Worm (Caenorhabditis elegans) whole organism, midembryonic: Measurements from ENCODE around the gene T09A5.15.

Experiments used
- T22C8.4 ChIP-seq: fragments of 200-800 bp; sonication (Bioruptor generic); IDR thresholded peaks from 2 replicates; pipeline ENCODE4 v1.3.6; 2022; ENCODE audit warnings: missing genetic modification characterization, missing compliant biosample characterization
- cog-1 ChIP-seq: sonication (generic microtip); optimal IDR thresholded peaks from 2 replicates; lab custom pipeline; 2016; ENCODE audit warnings: missing genetic modification characterization, missing compliant biosample characterization
- flt-1 ChIP-seq: fragments of 200-800 bp; sonication (Bioruptor generic); IDR thresholded peaks from 2 replicates; pipeline ENCODE4 v1.3.6; 2022; ENCODE audit warnings: missing genetic modification characterization, missing compliant biosample characterization
- klf-2 ChIP-seq: fragments of 200-800 bp; sonication (Bioruptor generic); conservative IDR thresholded peaks from 2 replicates; pipeline ENCODE4 v1.3.6; 2022; ENCODE audit warnings: missing genetic modification reagents, missing genetic modification characterization, missing compliant biosample characterization
- med-1 ChIP-seq: sonication (generic microtip); optimal IDR thresholded peaks from 2 replicates; lab custom pipeline; 2017; ENCODE audit warnings: missing genetic modification characterization, mild to moderate bottlenecking, missing compliant biosample characterization, antibody characterized with exemption, missing genetic modification reagents; ENCODE audit not compliant: insufficient read depth
- ref-1 ChIP-seq: fragments of 200-800 bp; sonication (Bioruptor generic); conservative IDR thresholded peaks from 2 replicates; pipeline ENCODE4 v1.3.6; 2022; ENCODE audit warnings: missing genetic modification reagents, missing genetic modification characterization, missing compliant biosample characterization
- tab-1 ChIP-seq: fragments of 200-800 bp; sonication (Bioruptor generic); IDR thresholded peaks from 2 replicates; pipeline ENCODE4 v1.3.6; 2022; ENCODE audit warnings: missing genetic modification characterization, missing compliant biosample characterization
- ztf-23 ChIP-seq: fragments of 200-800 bp; sonication (Bioruptor generic); IDR thresholded peaks from 2 replicates; pipeline ENCODE4 v1.3.6; 2022; ENCODE audit warnings: missing genetic modification reagents, missing genetic modification characterization, missing compliant biosample characterization
- ztf-29 ChIP-seq: fragments of 200-800 bp; sonication (Bioruptor generic); IDR thresholded peaks from 2 replicates; pipeline ENCODE4 v1.3.6; 2022; ENCODE audit warnings: missing genetic modification reagents, missing genetic modification characterization, missing compliant biosample characterization

T09A5.15 gene

ce11 chrII:7888759-7889158 lies 31.0 kb downstream of the T09A5.15 start:
- TF ChIP-seq klf-2 (GFP tag; lab: Robert Waterston, UW) (no peak), ztf-23 (GFP tag; lab: Robert Waterston, UW) (no peak), cog-1 (tag; lab: Kevin White, UChicago) (no peak), T22C8.4 (GFP tag; lab: Robert Waterston, UW) (no peak), ztf-29 (GFP tag; lab: Robert Waterston, UW) (no peak), flt-1 (GFP tag; lab: Robert Waterston, UW) (no peak), tab-1 (GFP tag; lab: Robert Waterston, UW) (no peak), med-1 (GFP tag; lab: Kevin White, UChicago) (no peak), ref-1 (GFP tag; lab: Robert Waterston, UW) (no peak)

- TF ChIP-seq ref-1 (GFP tag; lab: Robert Waterston, UW) (no peak), flt-1 (GFP tag; lab: Robert Waterston, UW) (no peak), cog-1 (tag; lab: Kevin White, UChicago) (no peak), T22C8.4 (GFP tag; lab: Robert Waterston, UW) (no peak), klf-2 (GFP tag; lab: Robert Waterston, UW) (no peak), tab-1 (GFP tag; lab: Robert Waterston, UW) (no peak), ztf-29 (GFP tag; lab: Robert Waterston, UW) (no peak), med-1 (GFP tag; lab: Kevin White, UChicago) (no peak), ztf-23 (GFP tag; lab: Robert Waterston, UW) (no peak)
These were observed 31.6 kb downstream of the T09A5.15 start for ce11 chrII:7889321-7889720.

- no peak for TF ChIP-seq T22C8.4 (GFP tag; lab: Robert Waterston, UW)
- 0 out of 2 replicates have a peak, but pooled peaks have one; percentile 63 for TF ChIP-seq flt-1 (GFP tag; lab: Robert Waterston, UW)
- TF ChIP-seq ztf-29 (GFP tag; lab: Robert Waterston, UW) = no peak
- TF ChIP-seq tab-1 (GFP tag; lab: Robert Waterston, UW) = no peak
- no peak for TF ChIP-seq med-1 (GFP tag; lab: Kevin White, UChicago)
- TF ChIP-seq ztf-23 (GFP tag; lab: Robert Waterston, UW) = 0 out of 2 replicates have a peak, but pooled peaks have one; percentile 54
These were observed 34.3 kb downstream of the T09A5.15 start for ce11 chrII:7891869-7892615.

- TF ChIP-seq cog-1 (tag; lab: Kevin White, UChicago) = no peak
- no peak for TF ChIP-seq T22C8.4 (GFP tag; lab: Robert Waterston, UW)
- no peak for TF ChIP-seq ref-1 (GFP tag; lab: Robert Waterston, UW)
- no peak for TF ChIP-seq med-1 (GFP tag; lab: Kevin White, UChicago)
- TF ChIP-seq flt-1 (GFP tag; lab: Robert Waterston, UW) = no peak
- TF ChIP-seq ztf-23 (GFP tag; lab: Robert Waterston, UW) = no peak
- no peak for TF ChIP-seq tab-1 (GFP tag; lab: Robert Waterston, UW)
- TF ChIP-seq klf-2 (GFP tag; lab: Robert Waterston, UW) = no peak
- TF ChIP-seq ztf-29 (GFP tag; lab: Robert Waterston, UW) = no peak
These were observed 35.1 kb downstream of the T09A5.15 start, which contains the start of gene ptc-1 for ce11 chrII:7892761-7893272. Gene ptc-1, plus strand, starts transcription at chrII:7893222.

- no peak for TF ChIP-seq flt-1 (GFP tag; lab: Robert Waterston, UW)
These were observed 35.9 kb downstream of the T09A5.15 start for ce11 chrII:7893648-7894047.

ce11 chrII:7895190-7895589 lies 37.4 kb downstream of the T09A5.15 start:
- TF ChIP-seq med-1 (GFP tag; lab: Kevin White, UChicago) = no peak

- TF ChIP-seq flt-1 (GFP tag; lab: Robert Waterston, UW) = no peak
These were observed 42.5 kb downstream of the T09A5.15 start, which contains the start of gene rev-1 for ce11 chrII:7900190-7900672. Gene rev-1, plus strand, starts transcription at chrII:7900622.

- TF ChIP-seq T22C8.4 (GFP tag; lab: Robert Waterston, UW) (no peak), flt-1 (GFP tag; lab: Robert Waterston, UW) (no peak), klf-2 (GFP tag; lab: Robert Waterston, UW) (no peak), tab-1 (GFP tag; lab: Robert Waterston, UW) (no peak), ztf-29 (GFP tag; lab: Robert Waterston, UW) (no peak), med-1 (GFP tag; lab: Kevin White, UChicago) (no peak)
These were observed 43.0 kb downstream of the T09A5.15 start for ce11 chrII:7900762-7901161.

- TF ChIP-seq T22C8.4 (GFP tag; lab: Robert Waterston, UW) (no peak), flt-1 (GFP tag; lab: Robert Waterston, UW) (no peak), ztf-29 (GFP tag; lab: Robert Waterston, UW) (no peak), med-1 (GFP tag; lab: Kevin White, UChicago) (no peak), tab-1 (GFP tag; lab: Robert Waterston, UW) (no peak), ref-1 (GFP tag; lab: Robert Waterston, UW) (no peak), klf-2 (GFP tag; lab: Robert Waterston, UW) (no peak), cog-1 (tag; lab: Kevin White, UChicago) (no peak), ztf-23 (GFP tag; lab: Robert Waterston, UW) (no peak)
These were observed 44.2 kb downstream of the T09A5.15 start for ce11 chrII:7901990-7902389.
